Fruit fly (Drosophila melanogaster): Measurements from ENCODE around the gene dj.

Gene dj

dm6 chr3R:7029434-7029833 lies 29.7 kb upstream of the dj start:
- TF ChIP-seq cg (GFP tag; optimal IDR thresholded peaks at IDR 0.05): peak; percentile 3
- TF ChIP-seq CG17359 (tag; optimal IDR thresholded peaks at IDR 0.05): no peak
- peak; percentile 33 for TF ChIP-seq CG15479 (GFP tag; optimal IDR thresholded peaks at IDR 0.05)
- TF ChIP-seq CG13624 (GFP tag; optimal IDR thresholded peaks at IDR 0.05): no peak
- TF ChIP-seq Chrac-16 (GFP tag; optimal IDR thresholded peaks at IDR 0.05): no peak
- TF ChIP-seq eve (GFP tag; optimal IDR thresholded peaks at IDR 0.05): no peak
- no peak for TF ChIP-seq Hr51 (GFP tag; optimal IDR thresholded peaks at IDR 0.05)
- TF ChIP-seq CG8478 (optimal IDR thresholded peaks at IDR 0.05): no peak
- peak; percentile 84 for TF ChIP-seq CTCF (GFP tag; optimal IDR thresholded peaks at IDR 0.05)
- 0 out of 3 replicates have a peak, but pooled peaks have one; percentile 8 for TF ChIP-seq CG14860 (GFP tag; IDR thresholded peaks at IDR 0.05; ENCODE audit: partially characterized antibody)

DNA sequence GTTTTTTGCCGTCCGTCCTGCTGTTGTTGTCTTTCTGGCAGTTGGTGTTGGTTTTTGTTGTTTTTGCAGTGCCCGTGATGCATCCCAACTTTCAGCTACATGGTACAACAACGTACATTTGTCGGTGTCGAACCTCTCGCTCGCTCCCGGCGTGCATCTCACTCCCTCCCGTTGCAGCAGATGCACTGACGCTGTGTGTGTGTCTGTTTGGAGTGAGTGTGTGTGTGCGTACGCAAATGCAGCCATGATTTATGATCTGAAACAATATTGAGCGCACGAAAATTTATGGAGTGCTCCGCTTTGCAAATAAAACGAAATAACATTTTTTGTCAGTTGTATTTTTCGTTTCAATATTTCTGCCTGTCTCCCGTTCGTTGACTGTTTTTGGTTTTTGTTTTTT lies 27.6 kb upstream of the dj start:
- TF ChIP-seq HLH3B (GFP tag; IDR thresholded peaks at IDR 0.05): no peak
- TF ChIP-seq CG15479 (GFP tag; optimal IDR thresholded peaks at IDR 0.05): peak; percentile 67
- TF ChIP-seq CG1832 (GFP tag; optimal IDR thresholded peaks at IDR 0.05): peak; percentile 53
- TF ChIP-seq D (optimal IDR thresholded peaks at IDR 0.05): peak; percentile 49
- TF ChIP-seq D (GFP tag; optimal IDR thresholded peaks at IDR 0.05): no peak
- peak; percentile 52 for TF ChIP-seq cg (GFP tag; optimal IDR thresholded peaks at IDR 0.05)
- TF ChIP-seq zen (tag; optimal IDR thresholded peaks at IDR 0.05): peak; percentile 14
- no peak for TF ChIP-seq E2f2 (GFP tag; IDR thresholded peaks at IDR 0.05)
- TF ChIP-seq CG4360 (GFP tag; IDR thresholded peaks at IDR 0.05): peak; percentile 74
- TF ChIP-seq tll (GFP tag; optimal IDR thresholded peaks at IDR 0.05): peak in 1 of 2 experiments; percentile 13
- TF ChIP-seq cad (GFP tag; optimal IDR thresholded peaks at IDR 0.05): peak; percentile 83

- no peak for TF ChIP-seq Dip3 (GFP tag; optimal IDR thresholded peaks at IDR 0.05)
- no peak for TF ChIP-seq CG12155 (GFP tag; optimal IDR thresholded peaks at IDR 0.05)
- peak; percentile 2 for TF ChIP-seq twi (tag; optimal IDR thresholded peaks at IDR 0.05)
- TF ChIP-seq CG15479 (GFP tag; optimal IDR thresholded peaks at IDR 0.05): peak; percentile 36
- TF ChIP-seq insv (GFP tag; optimal IDR thresholded peaks at IDR 0.05): no peak
- peak; percentile 50 for TF ChIP-seq zen (tag; optimal IDR thresholded peaks at IDR 0.05)
- peak; percentile 83 for TF ChIP-seq cad (GFP tag; optimal IDR thresholded peaks at IDR 0.05)
Observed at dm6 chr3R:7033707-7034106, 25.4 kb upstream of the dj start.

DNA sequence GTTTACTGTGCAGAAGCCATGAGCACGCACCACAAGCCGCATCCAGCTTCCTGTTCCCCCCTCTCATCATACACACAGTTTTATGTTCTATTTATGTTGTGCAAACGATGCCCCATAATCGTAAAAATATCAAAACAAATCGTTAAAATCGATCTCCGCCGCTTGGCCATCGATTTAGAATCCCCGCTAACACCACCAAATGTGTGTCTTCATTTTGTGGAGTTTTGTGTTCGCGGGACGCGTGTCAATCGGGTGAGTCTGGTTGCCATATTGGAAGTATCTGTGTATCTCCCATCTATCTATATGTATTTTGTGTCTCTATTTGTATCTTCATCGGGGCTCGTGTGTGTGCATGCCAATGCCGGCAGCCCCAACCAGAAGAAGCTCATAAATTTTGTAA lies 24.7 kb upstream of the dj start:
- TF ChIP-seq CG42726 (GFP tag; IDR thresholded peaks at IDR 0.05; ENCODE audit: partially characterized antibody) (no peak), abd-A (tag; optimal IDR thresholded peaks at IDR 0.05) (peak; percentile 93), pan (optimal IDR thresholded peaks at IDR 0.05) (no peak), pan (GFP tag; optimal IDR thresholded peaks at IDR 0.05 in 1 of 2, IDR thresholded peaks at IDR 0.05 in 1 of 2) (no peak), aop (GFP tag; IDR thresholded peaks at IDR 0.05) (no peak), fru (optimal IDR thresholded peaks at IDR 0.05) (no peak), CG18262 (tag; optimal IDR thresholded peaks at IDR 0.05) (no peak), fd96Cb (tag; optimal IDR thresholded peaks at IDR 0.05) (no peak), kni (GFP tag; optimal IDR thresholded peaks at IDR 0.05) (no peak), Optix (GFP tag; IDR thresholded peaks at IDR 0.05) (no peak), danr (GFP tag; IDR thresholded peaks at IDR 0.05) (no peak), scrt (GFP tag; optimal IDR thresholded peaks at IDR 0.05) (no peak), CG7839 (tag; optimal IDR thresholded peaks at IDR 0.05) (no peak), vvl (GFP tag; IDR thresholded peaks at IDR 0.05) (no peak), vnd (GFP tag; IDR thresholded peaks at IDR 0.05; ENCODE audit: partially characterized antibody) (no peak), H15 (GFP tag; IDR thresholded peaks at IDR 0.05) (no peak), CG7357 (GFP tag; IDR thresholded peaks at IDR 0.05) (no peak), lab (GFP tag; optimal IDR thresholded peaks at IDR 0.05) (no peak), twi (tag; optimal IDR thresholded peaks at IDR 0.05) (peak; percentile 31), NC2β (GFP tag; optimal IDR thresholded peaks at IDR 0.05) (no peak), Nf-YB (GFP tag; optimal IDR thresholded peaks at IDR 0.05) (peak; percentile 64), salm (tag; optimal IDR thresholded peaks at IDR 0.05) (no peak), CG9932 (GFP tag; IDR thresholded peaks at IDR 0.05) (no peak), Dll (GFP tag; IDR thresholded peaks at IDR 0.05; ENCODE audit: partially characterized antibody) (no peak), CG12744 (GFP tag; optimal IDR thresholded peaks at IDR 0.05) (no peak), onecut (GFP tag; IDR thresholded peaks at IDR 0.05) (peak; percentile 63)
